Fruit fly (Drosophila melanogaster) whole organism, pupa: ENCODE measurements around the gene CG9263.

Source experiments
- CG10348 ChIP-seq: fragments of 200-800 bp; sonication (Bioruptor generic); IDR thresholded peaks from 2 replicates; pipeline ENCODE4 v1.3.6; 2022; ENCODE audit warnings: missing biosample characterization, missing genetic modification characterization
- CG12605 ChIP-seq: fragments of 200-800 bp; sonication (Bioruptor generic); IDR thresholded peaks from 2 replicates; pipeline ENCODE4 v1.3.6; 2022; ENCODE audit warnings: missing biosample characterization, missing genetic modification characterization
- CG13204 ChIP-seq: fragments of 200-800 bp; sonication (Bioruptor generic); optimal IDR thresholded peaks from 2 replicates; lab custom pipeline; 2018; ENCODE audit warnings: missing biosample characterization, mild to moderate bottlenecking, missing genetic modification characterization, moderate library complexity
- CG14655 ChIP-seq: fragments of 200-800 bp; sonication (Bioruptor generic); optimal IDR thresholded peaks from 3 replicates; lab custom pipeline; 2017; ENCODE audit warnings: mild to moderate bottlenecking, missing biosample characterization, missing genetic modification reagents, missing genetic modification characterization
- CG15710 ChIP-seq: fragments of 200-800 bp; sonication (Bioruptor generic); optimal IDR thresholded peaks from 2 replicates; lab custom pipeline; 2018; ENCODE audit warnings: missing biosample characterization, mild to moderate bottlenecking, missing genetic modification characterization, moderate library complexity
- CG17806 ChIP-seq: fragments of 200-800 bp; sonication (Bioruptor generic); optimal IDR thresholded peaks from 2 replicates; lab custom pipeline; 2018; ENCODE audit warnings: missing biosample characterization, mild to moderate bottlenecking, missing genetic modification characterization, moderate library complexity
- CG32121 ChIP-seq: fragments of 200-800 bp; sonication (Bioruptor generic); IDR thresholded peaks from 2 replicates; pipeline ENCODE4 v1.3.6; 2022; ENCODE audit warnings: missing biosample characterization, missing genetic modification characterization
- CG34367 ChIP-seq: fragments of 200-800 bp; sonication (Bioruptor generic); optimal IDR thresholded peaks from 2 replicates; lab custom pipeline; 2018; ENCODE audit warnings: missing biosample characterization, mild to moderate bottlenecking, missing genetic modification characterization
- CG4496 ChIP-seq: fragments of 200-800 bp; sonication (Bioruptor generic); IDR thresholded peaks from 3 replicates; pipeline ENCODE4 v1.3.6; 2022; ENCODE audit warnings: missing biosample characterization, missing genetic modification characterization
- CG8159 ChIP-seq: fragments of 200-800 bp; sonication (Bioruptor generic); optimal IDR thresholded peaks from 3 replicates; lab custom pipeline; 2018; ENCODE audit warnings: missing biosample characterization, mild to moderate bottlenecking, missing genetic modification characterization, moderate library complexity
- CG8301 ChIP-seq: fragments of 200-800 bp; sonication (Bioruptor generic); optimal IDR thresholded peaks from 2 replicates; lab custom pipeline; 2018; ENCODE audit warnings: missing biosample characterization, mild to moderate bottlenecking, missing genetic modification characterization
- CG9948 ChIP-seq: fragments of 200-800 bp; sonication (Bioruptor generic); optimal IDR thresholded peaks from 2 replicates; lab custom pipeline; 2018; ENCODE audit warnings: missing biosample characterization, mild to moderate bottlenecking, missing genetic modification characterization, moderate library complexity
- D1 ChIP-seq: fragments of 200-800 bp; sonication (Bioruptor generic); optimal IDR thresholded peaks from 2 replicates; lab custom pipeline; 2018; ENCODE audit warnings: missing biosample characterization, mild to moderate bottlenecking, missing genetic modification characterization, moderate library complexity
- EcR ChIP-seq: fragments of 200-800 bp; sonication (Bioruptor generic); optimal IDR thresholded peaks from 3 replicates; lab custom pipeline; 2019; ENCODE audit warnings: missing biosample characterization, missing genetic modification characterization, mild to moderate bottlenecking, moderate library complexity, missing genetic modification reagents
- Ets98B ChIP-seq: fragments of 200-800 bp; sonication (Bioruptor generic); IDR thresholded peaks from 2 replicates; pipeline ENCODE4 v1.3.6; 2022; ENCODE audit warnings: missing biosample characterization, missing genetic modification characterization
- Pif1A ChIP-seq: fragments of 200-800 bp; sonication (Bioruptor generic); optimal IDR thresholded peaks from 3 replicates; lab custom pipeline; 2016; ENCODE audit warnings: missing biosample characterization, missing genetic modification characterization
- Pif1B ChIP-seq: fragments of 200-800 bp; sonication (Bioruptor generic); optimal IDR thresholded peaks from 3 replicates; lab custom pipeline; 2016; ENCODE audit warnings: missing biosample characterization, missing genetic modification characterization
- Snoo ChIP-seq: fragments of 200-800 bp; sonication (Bioruptor generic); optimal IDR thresholded peaks from 3 replicates; lab custom pipeline; 2017; ENCODE audit warnings: missing biosample characterization, mild to moderate bottlenecking, missing genetic modification characterization, inconsistent platforms
- fd96Ca ChIP-seq: fragments of 200-800 bp; sonication (Bioruptor generic); IDR thresholded peaks from 3 replicates; pipeline ENCODE4 v1.3.6; 2022; ENCODE audit warnings: missing biosample characterization, missing genetic modification characterization
- gl ChIP-seq: fragments of 200-800 bp; sonication (Bioruptor generic); optimal IDR thresholded peaks from 2 replicates; lab custom pipeline; 2018; ENCODE audit warnings: missing biosample characterization, mild to moderate bottlenecking, missing genetic modification characterization
- rn ChIP-seq: fragments of 200-800 bp; sonication (Bioruptor generic); IDR thresholded peaks from 2 replicates; pipeline ENCODE4 v1.3.6; 2022; ENCODE audit warnings: missing biosample characterization, missing genetic modification characterization

CG9263 gene

dm6 chr2L:13555397-13555796 is 13.0 kb upstream of the CG9263 start:
- TF ChIP-seq Pif1A (GFP tag; lab: Kevin White, UChicago), result no peak
- TF ChIP-seq CG14655 (GFP tag; lab: Kevin White, UChicago), result no peak
- no peak for TF ChIP-seq CG15710 (tag; lab: Kevin White, UChicago)
- no peak for TF ChIP-seq CG13204
- TF ChIP-seq CG10348 (GFP tag; lab: Robert Waterston, UW), result no peak
- TF ChIP-seq CG8159, result no peak
- no peak for TF ChIP-seq Pif1B (GFP tag; lab: Kevin White, UChicago)
- no peak for TF ChIP-seq rn
- TF ChIP-seq CG32121 (GFP tag; lab: Robert Waterston, UW), result no peak
- TF ChIP-seq CG9948 (tag; lab: Kevin White, UChicago), result no peak
- TF ChIP-seq CG8301 (tag; lab: Kevin White, UChicago), result no peak
- no peak for TF ChIP-seq D1 (tag; lab: Kevin White, UChicago)
- TF ChIP-seq Ets98B, result no peak
- TF ChIP-seq fd96Ca (GFP tag; lab: Robert Waterston, UW), result no peak
- TF ChIP-seq CG12605 (GFP tag; lab: Robert Waterston, UW), result no peak
- TF ChIP-seq CG4496, result no peak

- peak; percentile 40 for TF ChIP-seq EcR (GFP tag; lab: Kevin White, UChicago)
- peak; percentile 14 for TF ChIP-seq gl
- no peak for TF ChIP-seq fd96Ca (GFP tag; lab: Robert Waterston, UW)
- TF ChIP-seq, all 21 proteins: peak for 2
Measured at dm6 chr2L:13554547-13555159, 12.3 kb upstream of the CG9263 start.

- TF ChIP-seq CG8301 (tag; lab: Kevin White, UChicago) (no peak), EcR (GFP tag; lab: Kevin White, UChicago) (peak; percentile 82)
Measured at dm6 chr2L:13552686-13553085, 10.3 kb upstream of the CG9263 start.

- TF ChIP-seq EcR (GFP tag; lab: Kevin White, UChicago) (no peak), CG32121 (GFP tag; lab: Robert Waterston, UW) (no peak), CG14655 (GFP tag; lab: Kevin White, UChicago) (peak; percentile 54), CG17806 (tag; lab: Kevin White, UChicago) (no peak), CG10348 (GFP tag; lab: Robert Waterston, UW) (no peak), Ets98B (peak; percentile 62; the same call in 1 of the 2 replicates), CG12605 (GFP tag; lab: Robert Waterston, UW) (no peak), CG8159 (peak; percentile 17), rn (no peak), fd96Ca (GFP tag; lab: Robert Waterston, UW) (no peak), Pif1A (GFP tag; lab: Kevin White, UChicago) (no peak), Pif1B (GFP tag; lab: Kevin White, UChicago) (peak; percentile 3), Snoo (tag; lab: Kevin White, UChicago) (peak; percentile 10), CG34367 (tag; lab: Kevin White, UChicago) (peak; percentile 30), CG9948 (tag; lab: Kevin White, UChicago) (no peak), CG13204 (peak; percentile 67), gl (peak; percentile 79), D1 (tag; lab: Kevin White, UChicago) (no peak), CG15710 (tag; lab: Kevin White, UChicago) (no peak), CG4496 (peak; percentile 71; the same call in 2 of the 3 replicates), CG8301 (tag; lab: Kevin White, UChicago) (peak; percentile 39)
Measured at dm6 chr2L:13550488-13551033, 8.2 kb upstream of the CG9263 start.

- TF ChIP-seq CG10348 (GFP tag; lab: Robert Waterston, UW), result no peak
- peak; percentile 5 for TF ChIP-seq CG15710 (tag; lab: Kevin White, UChicago)
- TF ChIP-seq CG4496, result peak; percentile 70
- peak; percentile 19 for TF ChIP-seq CG34367 (tag; lab: Kevin White, UChicago)
- peak; percentile 1 for TF ChIP-seq CG13204
- TF ChIP-seq CG32121 (GFP tag; lab: Robert Waterston, UW), result peak; percentile 66
- TF ChIP-seq EcR (GFP tag; lab: Kevin White, UChicago), result peak; percentile 56
- TF ChIP-seq CG9948 (tag; lab: Kevin White, UChicago), result no peak
- TF ChIP-seq D1 (tag; lab: Kevin White, UChicago), result no peak
- TF ChIP-seq CG8159, result peak; percentile 11
- TF ChIP-seq fd96Ca (GFP tag; lab: Robert Waterston, UW), result no peak; the same call in 2 of the 3 replicates
- peak; percentile 4 for TF ChIP-seq gl
- no peak for TF ChIP-seq CG17806 (tag; lab: Kevin White, UChicago)
- peak; percentile 54 for TF ChIP-seq Pif1B (GFP tag; lab: Kevin White, UChicago)
- no peak for TF ChIP-seq CG8301 (tag; lab: Kevin White, UChicago)
- no peak for TF ChIP-seq CG14655 (GFP tag; lab: Kevin White, UChicago)
- TF ChIP-seq rn, result no peak; the same call in 1 of the 2 replicates
- TF ChIP-seq Ets98B, result peak; percentile 70
- peak; percentile 48 for TF ChIP-seq Pif1A (GFP tag; lab: Kevin White, UChicago)
- peak; percentile 63; the same call in 1 of the 2 replicates for TF ChIP-seq CG12605 (GFP tag; lab: Robert Waterston, UW)
- no peak for TF ChIP-seq Snoo (tag; lab: Kevin White, UChicago)
Measured at dm6 chr2L:13549973-13550458, 7.6 kb upstream of the CG9263 start, which contains the start of gene kuz. kuz (plus strand) TSS chr2L:13550139.
